Fruit fly (Drosophila melanogaster): ENCODE results near the gene CG4287.

CG4287 gene

DNA sequence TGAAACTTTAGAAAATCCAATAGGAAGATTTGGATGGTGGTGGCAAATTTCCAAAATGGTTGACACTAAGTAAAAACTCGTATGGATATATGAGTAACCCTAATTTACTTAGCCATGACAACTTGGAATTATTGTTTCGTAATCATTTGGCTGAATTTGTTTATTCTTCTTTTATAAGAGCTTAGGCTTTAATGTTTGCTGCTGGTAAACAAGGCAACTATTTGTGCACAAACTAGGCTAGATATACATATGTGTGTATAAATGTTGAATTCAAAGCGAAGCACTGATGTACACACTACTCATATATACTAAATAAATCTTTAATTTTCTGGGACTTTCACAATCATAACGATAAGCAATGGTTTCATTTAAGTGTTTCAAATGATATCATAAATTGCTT is 42.3 kb upstream of the CG4287 start (continued):
- TF ChIP-seq bsh (GFP tag; optimal IDR thresholded peaks at IDR 0.05) (peak in 1 of 2 experiments; percentile 68), disco-r (GFP tag; optimal IDR thresholded peaks at IDR 0.05) (no peak), fru (optimal IDR thresholded peaks at IDR 0.05) (no peak), CG12299 (tag; optimal IDR thresholded peaks at IDR 0.05) (peak; percentile 48), CG10543 (GFP tag; optimal IDR thresholded peaks at IDR 0.05) (peak; percentile 1), CG12236 (GFP tag; optimal IDR thresholded peaks at IDR 0.05) (no peak), lilli (GFP tag; optimal IDR thresholded peaks at IDR 0.05) (peak; percentile 3), CG1792 (GFP tag; optimal IDR thresholded peaks at IDR 0.05) (peak; percentile 25), CG32772 (GFP tag; IDR thresholded peaks at IDR 0.05) (no peak), CG1024 (GFP tag; IDR thresholded peaks at IDR 0.05) (no peak), schlank (tag; optimal IDR thresholded peaks at IDR 0.05) (peak; percentile 44), CG17829 (tag; optimal IDR thresholded peaks at IDR 0.05) (peak; percentile 0), esg (GFP tag; conservative IDR thresholded peaks at IDR 0.05) (no peak), Eip74EF (GFP tag; optimal IDR thresholded peaks at IDR 0.05) (peak in 1 of 2 experiments; percentile 54), ind (GFP tag; optimal IDR thresholded peaks at IDR 0.05) (no peak), CG11695 (GFP tag; IDR thresholded peaks at IDR 0.05) (0 out of 3 replicates have a peak, but pooled peaks have one; percentile 16), tin (GFP tag; optimal IDR thresholded peaks at IDR 0.05) (no peak), CG4854 (GFP tag; optimal IDR thresholded peaks at IDR 0.05) (peak; percentile 28), slbo (GFP tag; IDR thresholded peaks at IDR 0.05) (no peak), CG2712 (tag; optimal IDR thresholded peaks at IDR 0.05) (peak; percentile 7), CG13894 (tag; optimal IDR thresholded peaks at IDR 0.05) (no peak), odd (GFP tag; optimal IDR thresholded peaks at IDR 0.05) (peak; percentile 58), CG13624 (GFP tag; optimal IDR thresholded peaks at IDR 0.05) (no peak), sd (tag; optimal IDR thresholded peaks at IDR 0.05) (no peak), Usf (GFP tag; optimal IDR thresholded peaks at IDR 0.05) (no peak), Ets65A (GFP tag) (no peak), unc-4 (GFP tag; IDR thresholded peaks at IDR 0.05; ENCODE audit: partially characterized antibody) (no peak), lab (GFP tag; optimal IDR thresholded peaks at IDR 0.05) (peak; percentile 58), Dek (tag; optimal IDR thresholded peaks at IDR 0.05) (peak; percentile 10), nau (GFP tag; optimal IDR thresholded peaks at IDR 0.05) (peak; percentile 26), hkb (optimal IDR thresholded peaks at IDR 0.05) (no peak), hkb (GFP tag; IDR thresholded peaks at IDR 0.05) (no peak), dmrt99B (tag; optimal IDR thresholded peaks at IDR 0.05) (peak; percentile 43), CG4360 (GFP tag; IDR thresholded peaks at IDR 0.05) (no peak), Fer3 (tag; optimal IDR thresholded peaks at IDR 0.05) (peak; percentile 51), CG17328 (GFP tag; IDR thresholded peaks at IDR 0.05) (no peak), CG10209 (GFP tag; optimal IDR thresholded peaks at IDR 0.05) (peak; percentile 23), CG2875 (GFP tag; optimal IDR thresholded peaks at IDR 0.05) (peak; percentile 75), CG13775 (GFP tag; optimal IDR thresholded peaks at IDR 0.05) (no peak), Hr51 (GFP tag; optimal IDR thresholded peaks at IDR 0.05) (peak in 1 of 2 experiments; percentile 30), vfl (GFP tag; optimal IDR thresholded peaks at IDR 0.05) (no peak), btn (GFP tag; optimal IDR thresholded peaks at IDR 0.05) (no peak), p53 (GFP tag; optimal IDR thresholded peaks at IDR 0.05) (no peak), Nf-YC (tag; optimal IDR thresholded peaks at IDR 0.05) (no peak), CG10979 (tag; optimal IDR thresholded peaks at IDR 0.05) (no peak), CG4424 (GFP tag; optimal IDR thresholded peaks at IDR 0.05) (peak; percentile 36), nerfin-1 (tag; optimal IDR thresholded peaks at IDR 0.05) (peak; percentile 70), CG14965 (GFP tag; optimal IDR thresholded peaks at IDR 0.05; ENCODE audit: borderline replicate concordance) (no peak), CG6254 (GFP tag; optimal IDR thresholded peaks at IDR 0.05) (peak; percentile 41), Awh (GFP tag; IDR thresholded peaks at IDR 0.05) (peak; percentile 63; the same call in 1 of the 2 replicates), E2f2 (GFP tag; IDR thresholded peaks at IDR 0.05) (no peak)
